Worm (Caenorhabditis elegans) whole organism, L3 larva: Measurements from ENCODE around the gene H20E11.1.
A peak's percentile ranks its signal among the peaks of the same experiment; 100 is the strongest.

Experiments
- ZK546.5 ChIP-seq: sonication (generic microtip); optimal IDR thresholded peaks from 2 replicates; lab custom pipeline; 2017; ENCODE audit warnings: missing biosample characterization, missing genetic modification characterization
- ceh-16 ChIP-seq: sonication (generic microtip); optimal IDR thresholded peaks from 2 replicates; lab custom pipeline; 2017; ENCODE audit warnings: missing biosample characterization, missing genetic modification characterization
- ceh-28 ChIP-seq: fragments of 150-350 bp; optimal IDR thresholded peaks from 2 replicates; lab custom pipeline; 2014; ENCODE audit warnings: missing biosample characterization, missing genetic modification reagents, missing genetic modification characterization
- ceh-82 ChIP-seq: fragments of 150-350 bp; optimal IDR thresholded peaks from 2 replicates; lab custom pipeline; 2014; ENCODE audit warnings: missing biosample characterization, missing genetic modification characterization
- ceh-9 ChIP-seq: sonication (generic microtip); optimal IDR thresholded peaks from 2 replicates; lab custom pipeline; 2018; ENCODE audit warnings: missing biosample characterization, missing genetic modification characterization
- egl-27 ChIP-seq: sonication (generic microtip); optimal IDR thresholded peaks from 4 replicates; lab custom pipeline; 2017; ENCODE audit warnings: missing biosample characterization, missing genetic modification reagents, missing genetic modification characterization
- egl-5 ChIP-seq: fragments of 150-350 bp; optimal IDR thresholded peaks from 2 replicates; lab custom pipeline; 2017; ENCODE audit warnings: missing biosample characterization, missing genetic modification reagents, missing genetic modification characterization, inconsistent platforms
- elt-1 ChIP-seq: fragments of 150-350 bp; optimal IDR thresholded peaks from 2 replicates; lab custom pipeline; 2014; ENCODE audit warnings: missing biosample characterization, missing genetic modification characterization
- elt-2 ChIP-seq: sonication (generic microtip); optimal IDR thresholded peaks from 2 replicates; lab custom pipeline; 2016; ENCODE audit warnings: missing genetic modification reagents, mild to moderate bottlenecking, missing genetic modification characterization, missing compliant biosample characterization
- elt-3 ChIP-seq, 3 experiments: fragments of 150-350 bp in 1 of 3; sonication (generic microtip) in 2 of 3; optimal IDR thresholded peaks; 2 replicates in 2 of 3; 4 replicates in 1 of 3; lab custom pipeline; 2014 to 2017; ENCODE audit warnings: missing biosample characterization in 3 of 3, missing genetic modification characterization in 3 of 3
- fkh-10 ChIP-seq: sonication (generic microtip); optimal IDR thresholded peaks from 2 replicates; lab custom pipeline; 2017; ENCODE audit warnings: missing biosample characterization, missing genetic modification reagents, missing genetic modification characterization
- fkh-2 ChIP-seq: fragments of 150-350 bp; optimal IDR thresholded peaks from 2 replicates; lab custom pipeline; 2014; ENCODE audit warnings: missing biosample characterization, missing genetic modification reagents, missing genetic modification characterization
- hmg-11 ChIP-seq: sonication (generic microtip); optimal IDR thresholded peaks from 2 replicates; lab custom pipeline; 2016; ENCODE audit warnings: missing genetic modification characterization, missing compliant biosample characterization
- jun-1 ChIP-seq: fragments of 150-350 bp; optimal IDR thresholded peaks from 2 replicates; lab custom pipeline; 2014; ENCODE audit warnings: missing biosample characterization, missing genetic modification reagents, missing genetic modification characterization
- lin-15B ChIP-seq: fragments of 150-350 bp; optimal IDR thresholded peaks from 2 replicates; lab custom pipeline; 2014; ENCODE audit warnings: missing biosample characterization, missing genetic modification characterization
- mdl-1 ChIP-seq: fragments of 150-350 bp; optimal IDR thresholded peaks from 2 replicates; lab custom pipeline; 2014; ENCODE audit warnings: missing biosample characterization, missing genetic modification characterization
- mml-1 ChIP-seq: fragments of 150-350 bp; sonication (generic microtip); optimal IDR thresholded peaks from 3 replicates; lab custom pipeline; 2014; ENCODE audit warnings: missing biosample characterization, missing genetic modification characterization
- nfya-1 ChIP-seq: sonication (generic microtip); optimal IDR thresholded peaks from 2 replicates; lab custom pipeline; 2017; ENCODE audit warnings: missing genetic modification characterization, mild to moderate bottlenecking, missing compliant biosample characterization, antibody characterized with exemption, moderate library complexity; ENCODE audit not compliant: insufficient read depth
- nhr-11 ChIP-seq: fragments of 150-350 bp; optimal IDR thresholded peaks from 2 replicates; lab custom pipeline; 2014; ENCODE audit warnings: missing biosample characterization, missing genetic modification characterization
- nhr-12 ChIP-seq: fragments of 150-350 bp; optimal IDR thresholded peaks from 2 replicates; lab custom pipeline; 2014; ENCODE audit warnings: missing biosample characterization, missing genetic modification characterization
- nhr-23 ChIP-seq: fragments of 150-350 bp; optimal IDR thresholded peaks from 2 replicates; lab custom pipeline; 2014; ENCODE audit warnings: missing biosample characterization, missing genetic modification reagents, missing genetic modification characterization
- nhr-25 ChIP-seq: sonication (generic microtip); optimal IDR thresholded peaks from 2 replicates; lab custom pipeline; 2017; ENCODE audit warnings: missing biosample characterization, missing genetic modification characterization
- nhr-43 ChIP-seq: sonication (generic microtip); optimal IDR thresholded peaks from 2 replicates; lab custom pipeline; 2016; ENCODE audit warnings: mild to moderate bottlenecking, missing genetic modification characterization, missing compliant biosample characterization; ENCODE audit not compliant: poor library complexity, severe bottlenecking
- nhr-77 ChIP-seq: fragments of 150-350 bp; optimal IDR thresholded peaks from 2 replicates; lab custom pipeline; 2014; ENCODE audit warnings: missing biosample characterization, missing genetic modification characterization
- pha-4 ChIP-seq: fragments of 150-350 bp; optimal IDR thresholded peaks from 2 replicates; lab custom pipeline; 2014; ENCODE audit warnings: missing biosample characterization, missing genetic modification reagents, missing genetic modification characterization
- pqm-1 ChIP-seq: fragments of 150-350 bp; optimal IDR thresholded peaks from 2 replicates; lab custom pipeline; 2017; ENCODE audit warnings: missing biosample characterization, missing genetic modification characterization, inconsistent platforms
- snpc-4 ChIP-seq: fragments of 150-350 bp; optimal IDR thresholded peaks from 2 replicates; lab custom pipeline; 2014; ENCODE audit warnings: missing biosample characterization, missing genetic modification characterization
- unc-39 ChIP-seq: sonication (generic microtip); optimal IDR thresholded peaks from 4 replicates; lab custom pipeline; 2017; ENCODE audit warnings: missing biosample characterization, missing genetic modification characterization
- zag-1 ChIP-seq: fragments of 150-350 bp; optimal IDR thresholded peaks from 2 replicates; lab custom pipeline; 2014; ENCODE audit warnings: missing biosample characterization, missing genetic modification characterization

Gene H20E11.1

DNA sequence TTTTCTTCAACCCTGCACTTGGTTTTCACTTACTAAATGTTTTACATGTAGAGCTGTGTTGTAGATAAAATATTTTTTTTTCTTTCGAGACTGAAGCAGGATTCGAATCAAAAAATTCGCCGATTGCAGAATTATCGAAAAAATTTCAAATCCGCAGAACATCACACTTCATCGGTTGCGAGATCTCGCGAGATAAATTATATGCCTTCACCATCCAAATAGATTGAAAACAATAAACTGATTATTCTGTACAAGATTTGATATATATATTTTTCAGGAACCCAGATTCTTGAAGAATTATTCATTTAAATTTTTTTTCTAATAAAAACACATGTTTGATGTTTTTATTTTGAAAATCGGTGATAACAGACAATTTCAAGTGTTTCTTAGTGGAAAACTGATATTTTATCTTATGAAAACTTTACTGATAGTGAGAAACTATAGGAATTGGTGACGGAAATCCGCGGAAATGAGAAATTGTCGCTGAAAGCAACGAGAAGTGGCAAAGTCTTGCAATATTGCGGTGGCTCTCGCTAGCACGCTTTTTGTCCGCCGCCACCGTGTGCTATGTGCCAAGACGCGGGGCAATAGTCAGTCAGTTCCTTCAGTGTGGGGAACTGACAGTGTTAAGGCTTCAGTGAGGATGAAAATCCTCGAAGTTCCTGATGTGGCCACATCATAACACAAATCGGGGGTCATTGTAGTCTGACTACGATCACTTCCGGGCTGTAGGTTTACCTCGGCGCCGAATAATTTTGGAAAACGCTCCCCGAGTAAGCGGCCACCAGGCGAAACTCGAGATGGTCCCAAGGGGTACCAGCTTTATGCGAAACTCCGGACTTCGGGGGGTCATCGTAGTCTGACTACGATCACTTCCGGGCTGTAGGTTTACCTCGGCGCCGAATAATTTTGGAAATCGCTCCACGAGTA, 37.3 kb upstream of the H20E11.1 start:
- TF ChIP-seq elt-2 (tag; lab: Kevin White, UChicago), result peak; percentile 15
- peak; percentile 8 for TF ChIP-seq nhr-77 (tag; lab: Kevin White, UChicago)
- TF ChIP-seq egl-27 (tag; lab: Kevin White, UChicago), result no peak
- peak; percentile 33 for TF ChIP-seq snpc-4 (tag; lab: Kevin White, UChicago)
- TF ChIP-seq jun-1 (tag; lab: Kevin White, UChicago), result peak; percentile 16
- TF ChIP-seq nhr-43 (tag; lab: Kevin White, UChicago), result peak; percentile 31
- TF ChIP-seq nhr-11 (tag; lab: Kevin White, UChicago), result no peak

DNA sequence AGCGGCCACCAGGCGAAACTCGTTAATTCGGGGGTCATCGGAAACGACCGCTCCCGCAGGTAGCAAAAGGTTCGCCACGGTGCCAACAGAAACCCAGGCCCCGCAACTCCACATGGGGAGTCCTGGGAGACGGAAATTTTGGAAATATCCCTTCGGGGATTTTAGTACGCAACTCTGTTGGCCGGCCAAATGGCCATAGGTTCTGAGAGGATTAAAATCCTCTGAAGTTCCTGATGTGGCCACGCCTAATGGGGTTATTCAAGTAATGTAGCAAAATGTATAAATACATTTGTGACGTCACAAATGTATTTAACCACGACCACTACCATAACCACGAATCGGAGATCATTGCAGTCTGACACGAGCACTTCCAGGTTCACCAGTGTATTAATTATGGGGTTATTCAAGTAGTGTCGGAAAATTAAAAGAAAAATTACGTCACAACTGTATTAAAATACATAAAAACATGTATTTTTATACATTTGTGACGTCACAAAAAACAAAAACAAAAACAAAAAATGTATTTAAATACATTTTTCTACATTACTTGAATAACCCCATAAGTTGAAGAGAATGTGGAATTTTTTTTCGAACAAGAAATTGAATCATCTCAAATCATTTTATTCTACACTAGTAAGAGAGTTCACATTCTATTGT, 36.5 kb upstream of the H20E11.1 start:
- no peak for TF ChIP-seq nhr-12 (tag; lab: Kevin White, UChicago)

DNA sequence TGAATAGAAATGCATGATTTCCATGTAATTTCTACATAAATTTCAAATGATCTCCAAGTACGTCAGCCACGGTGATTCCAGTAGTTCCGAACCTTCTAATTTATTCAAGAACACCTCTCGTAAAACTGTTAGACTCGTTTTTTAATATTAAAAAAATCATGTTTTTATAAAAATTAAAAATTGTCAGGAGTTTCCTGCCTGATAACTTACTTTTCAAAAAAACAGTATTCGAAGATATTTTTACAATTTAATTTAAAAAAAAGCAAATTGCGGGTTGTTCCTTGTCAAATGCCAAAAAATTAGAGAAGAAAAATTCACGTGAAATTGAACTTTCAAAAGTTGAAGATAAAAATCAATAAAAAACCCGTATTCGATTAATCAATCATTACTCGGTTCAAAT, 34.4 kb upstream of the H20E11.1 start, which contains the start of the genes C17H12.3 and C17H12.12:
TSS of gene C17H12.3 (minus strand) at position 101 of the 400 bp plus-strand sequence.
TSS of gene C17H12.12 (plus strand) at position 396 of the 400 bp plus-strand sequence.
- TF ChIP-seq fkh-2 (tag; lab: Kevin White, UChicago) (no peak), ceh-82 (tag; lab: Kevin White, UChicago) (no peak), hmg-11 (tag; lab: Kevin White, UChicago) (no peak)

DNA sequence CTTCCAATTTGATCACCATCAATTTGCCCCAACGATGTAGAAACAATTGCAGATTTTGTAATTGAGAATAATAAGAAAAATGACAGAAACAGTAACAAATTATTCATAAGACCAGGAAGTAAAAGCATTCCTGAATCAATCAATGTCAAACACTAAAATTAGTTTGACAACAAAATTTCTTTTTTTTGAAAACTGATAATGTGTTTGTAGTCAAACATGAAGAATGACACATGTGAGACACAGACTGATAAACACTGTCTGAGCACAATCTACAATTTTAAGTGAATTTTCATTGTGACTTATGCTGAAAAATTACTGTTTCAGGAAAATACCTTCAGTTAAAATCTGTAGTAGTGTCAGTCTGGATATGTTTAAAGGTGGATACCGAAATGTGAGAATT, 27.8 kb upstream of the H20E11.1 start, which contains the start of the genes cest-4 and C17H12.11:
TSS of gene cest-4 (minus strand) at position 206 of the 400 bp plus-strand sequence.
TSS of gene C17H12.11 (plus strand) at position 256 of the 400 bp plus-strand sequence.
- TF ChIP-seq egl-5 (tag; lab: Kevin White, UChicago) (no peak), elt-2 (tag; lab: Kevin White, UChicago) (peak; percentile 79), pqm-1 (tag; lab: Kevin White, UChicago) (peak; percentile 91)

DNA sequence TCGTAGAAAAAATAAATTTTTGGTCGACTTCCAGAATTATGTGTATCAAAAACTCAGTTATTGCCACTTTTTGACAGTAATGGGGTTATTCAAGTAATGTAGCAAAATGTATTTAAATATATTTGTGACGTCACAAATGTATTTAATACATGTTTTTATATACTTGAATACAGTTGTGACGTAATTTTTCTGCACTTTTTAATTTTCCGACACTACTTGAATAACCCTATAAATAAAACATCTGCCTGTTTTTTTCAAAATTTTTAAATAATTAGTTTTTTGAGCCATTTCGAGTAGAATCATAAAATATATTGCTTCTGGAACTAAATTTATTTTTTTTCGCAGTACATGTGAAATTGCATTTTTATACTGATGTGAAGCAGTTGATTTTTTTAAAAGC, 26.7 kb upstream of the H20E11.1 start:
- TF ChIP-seq ceh-28 (tag; lab: Kevin White, UChicago), result no peak

DNA sequence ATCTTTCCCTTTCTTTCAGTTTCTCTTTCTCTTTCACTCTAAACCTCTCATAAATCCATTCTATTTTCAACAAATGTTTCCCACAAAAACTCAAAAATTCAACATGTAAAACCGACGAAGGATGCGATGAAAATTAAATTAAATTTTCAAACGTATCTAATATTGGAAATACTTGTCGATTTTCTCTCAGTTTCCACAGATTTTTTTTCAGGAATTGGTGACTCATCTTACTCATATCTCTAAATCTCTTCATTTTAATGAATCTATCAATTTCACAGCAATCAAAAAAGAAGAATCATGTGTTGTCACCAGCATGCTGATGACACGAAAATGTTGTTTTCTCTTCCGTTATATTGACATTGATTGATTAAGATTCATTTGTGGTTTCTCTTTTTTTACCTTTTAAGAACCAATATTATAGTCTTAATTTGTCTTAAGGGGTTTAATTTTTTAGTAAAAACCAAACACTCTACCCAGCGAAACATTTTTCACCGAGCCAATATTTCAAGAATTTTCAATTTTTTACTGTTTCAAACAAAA, 26.1 kb upstream of the H20E11.1 start:
- no peak for TF ChIP-seq nhr-77 (tag; lab: Kevin White, UChicago)
- no peak for TF ChIP-seq fkh-10
- TF ChIP-seq mdl-1 (tag; lab: Kevin White, UChicago), result no peak
- TF ChIP-seq elt-3 (tag; optimal IDR thresholded peaks at IDR 0.05; lab: Kevin White, UChicago), result no peak
- TF ChIP-seq pha-4 (tag; lab: Kevin White, UChicago), result no peak
- no peak for TF ChIP-seq elt-2 (tag; lab: Kevin White, UChicago)
- TF ChIP-seq jun-1 (tag; lab: Kevin White, UChicago), result no peak
- TF ChIP-seq elt-1, result no peak
- no peak for TF ChIP-seq nfya-1 (tag; lab: Kevin White, UChicago)
- TF ChIP-seq ceh-16, result no peak
- TF ChIP-seq egl-5 (tag; lab: Kevin White, UChicago), result no peak
- TF ChIP-seq mml-1 (tag; lab: Kevin White, UChicago), result no peak
- TF ChIP-seq unc-39 (tag; lab: Kevin White, UChicago), result no peak
- no peak for TF ChIP-seq ceh-9 (tag; lab: Kevin White, UChicago)
- no peak for TF ChIP-seq ZK546.5 (tag; lab: Kevin White, UChicago)
- TF ChIP-seq nhr-23 (tag; lab: Kevin White, UChicago), result no peak
- no peak for TF ChIP-seq lin-15B (tag; lab: Kevin White, UChicago)
- no peak for TF ChIP-seq zag-1 (tag; lab: Kevin White, UChicago)
- TF ChIP-seq nhr-25 (tag; lab: Kevin White, UChicago), result no peak
- no peak for TF ChIP-seq hmg-11 (tag; lab: Kevin White, UChicago)
- TF ChIP-seq, all 47 proteins: peak for 0
